Worm (Caenorhabditis elegans) whole organism, late embryonic: ENCODE measurements around the gene C27D8.4.

ENCODE experiments used
- nhr-11 ChIP-seq: fragments of 150-350 bp; optimal IDR thresholded peaks from 2 replicates; lab custom pipeline; 2014; ENCODE audit warnings: missing biosample characterization, missing genetic modification characterization
- pha-4 ChIP-seq: fragments of 150-350 bp; optimal IDR thresholded peaks from 2 replicates; lab custom pipeline; 2018; ENCODE audit warnings: missing biosample characterization, missing genetic modification reagents, missing genetic modification characterization

ce11 chrIV:12689709-12690142 lies 14.2 kb upstream of the C27D8.4 start:
- TF ChIP-seq nhr-11 (tag; lab: Kevin White, UChicago) (no peak), pha-4 (tag; lab: Kevin White, UChicago) (no peak)
